Worm (Caenorhabditis elegans): ENCODE data around the gene aagr-3.

The aagr-3 gene

ce11 chrV:9729462-9730162 lies at the start of gene aagr-3, which contains the start of gene drap-1:
Gene aagr-3, minus strand, starts transcription at chrV:9729512.
Gene drap-1, plus strand, starts transcription at chrV:9730106.
- TF ChIP-seq unc-62 (GFP tag; optimal IDR thresholded peaks at IDR 0.05), result no peak

- TF ChIP-seq unc-62 (GFP tag; optimal IDR thresholded peaks at IDR 0.05), result no peak
These were observed 48.3 kb upstream of the aagr-3 start, which contains the start of gene smg-4 for ce11 chrV:9777645-9778044. Gene smg-4, minus strand, starts transcription at chrV:9777745.

- TF ChIP-seq unc-62 (GFP tag; optimal IDR thresholded peaks at IDR 0.05), result no peak
These were observed 46.4 kb upstream of the aagr-3 start, which contains the start of gene F46B6.12 for ce11 chrV:9775734-9776133. Gene F46B6.12, minus strand, starts transcription at chrV:9775834.

- TF ChIP-seq unc-62 (GFP tag; optimal IDR thresholded peaks at IDR 0.05), result no peak
These were observed 42.7 kb upstream of the aagr-3 start, which contains the start of gene F46B6.2 for ce11 chrV:9771970-9772369. Gene F46B6.2, plus strand, starts transcription at chrV:9772285.

- no peak for TF ChIP-seq unc-62 (GFP tag; optimal IDR thresholded peaks at IDR 0.05)
These were observed 42.0 kb upstream of the aagr-3 start for ce11 chrV:9771311-9771710.

ce11 chrV:9768828-9769778 lies 39.8 kb upstream of the aagr-3 start, which contains the start of gene unc-42:
Gene unc-42, minus strand, starts transcription at chrV:9769391.
- no peak for TF ChIP-seq unc-62 (GFP tag; optimal IDR thresholded peaks at IDR 0.05)

- TF ChIP-seq unc-62 (GFP tag; optimal IDR thresholded peaks at IDR 0.05), result no peak
These were observed 38.6 kb upstream of the aagr-3 start for ce11 chrV:9767941-9768340.

- TF ChIP-seq unc-62 (GFP tag; optimal IDR thresholded peaks at IDR 0.05), result no peak
These were observed 36.3 kb upstream of the aagr-3 start for ce11 chrV:9765622-9766021.

ce11 chrV:9764552-9764951 lies 35.2 kb upstream of the aagr-3 start:
- TF ChIP-seq unc-62 (GFP tag; optimal IDR thresholded peaks at IDR 0.05), result no peak

ce11 chrV:9763759-9764158 lies 34.4 kb upstream of the aagr-3 start:
- TF ChIP-seq unc-62 (GFP tag; optimal IDR thresholded peaks at IDR 0.05), result no peak

ce11 chrV:9758437-9758836 lies 29.1 kb upstream of the aagr-3 start:
- no peak for TF ChIP-seq unc-62 (GFP tag; optimal IDR thresholded peaks at IDR 0.05)

- no peak for TF ChIP-seq unc-62 (GFP tag; optimal IDR thresholded peaks at IDR 0.05)
These were observed 28.6 kb upstream of the aagr-3 start, which contains the start of gene F58E6.11 for ce11 chrV:9757884-9758283. Gene F58E6.11, minus strand, starts transcription at chrV:9757984.

ce11 chrV:9756242-9756641 lies 26.9 kb upstream of the aagr-3 start, which contains the start of gene hrg-3:
Gene hrg-3, plus strand, starts transcription at chrV:9756468.
- no peak for TF ChIP-seq unc-62 (GFP tag; optimal IDR thresholded peaks at IDR 0.05)

ce11 chrV:9755725-9756124 lies 26.4 kb upstream of the aagr-3 start, which contains the start of gene F58E6.8:
Gene F58E6.8, minus strand, starts transcription at chrV:9755825.
- no peak for TF ChIP-seq unc-62 (GFP tag; optimal IDR thresholded peaks at IDR 0.05)

- TF ChIP-seq unc-62 (GFP tag; optimal IDR thresholded peaks at IDR 0.05), result no peak
These were observed 25.1 kb upstream of the aagr-3 start, which contains the start of gene F58E6.5 for ce11 chrV:9754459-9754858. Gene F58E6.5, minus strand, starts transcription at chrV:9754559.

- no peak for TF ChIP-seq unc-62 (GFP tag; optimal IDR thresholded peaks at IDR 0.05)
These were observed 24.2 kb upstream of the aagr-3 start for ce11 chrV:9753554-9753953.
